Fruit fly (Drosophila melanogaster): ENCODE results near the gene loco.

loco gene

dm6 chr3R:22664274-22664673 is 25.1 kb upstream of the loco start (continued):
- TF ChIP-seq hkb (optimal IDR thresholded peaks at IDR 0.05) (no peak), hkb (GFP tag; IDR thresholded peaks at IDR 0.05) (peak; percentile 61; the same call in 1 of the 2 replicates), lbe (GFP tag; optimal IDR thresholded peaks at IDR 0.05) (no peak), CG2875 (GFP tag; optimal IDR thresholded peaks at IDR 0.05) (peak; percentile 39), Camta (GFP tag; optimal IDR thresholded peaks at IDR 0.05) (no peak), Dref (GFP tag; IDR thresholded peaks at IDR 0.05) (no peak), zfh1 (GFP tag; IDR thresholded peaks at IDR 0.05) (peak; percentile 68; the same call in 2 of the 3 replicates), stc (GFP tag; IDR thresholded peaks at IDR 0.05) (0 out of 2 replicates have a peak, but pooled peaks have one; percentile 20), slbo (GFP tag; IDR thresholded peaks at IDR 0.05) (peak; percentile 76), grau (tag; optimal IDR thresholded peaks at IDR 0.05) (peak; percentile 35), Rx (GFP tag; IDR thresholded peaks at IDR 0.05) (peak; percentile 61; the same call in 1 of the 2 replicates), CG16863 (GFP tag; optimal IDR thresholded peaks at IDR 0.05) (peak; percentile 18), Chrac-16 (GFP tag; optimal IDR thresholded peaks at IDR 0.05) (peak; percentile 24), CG4328 (GFP tag; optimal IDR thresholded peaks at IDR 0.05) (no peak), dimm (GFP tag; IDR thresholded peaks at IDR 0.05) (0 out of 2 replicates have a peak, but pooled peaks have one; percentile 37), seq (GFP tag; IDR thresholded peaks at IDR 0.05) (0 out of 2 replicates have a peak, but pooled peaks have one; percentile 44), CG17568 (GFP tag; optimal IDR thresholded peaks at IDR 0.05) (no peak), Sox102F (GFP tag; optimal IDR thresholded peaks at IDR 0.05) (peak; percentile 69), nmo (GFP tag; optimal IDR thresholded peaks at IDR 0.05) (peak; percentile 59), Hr3 (GFP tag; optimal IDR thresholded peaks at IDR 0.05) (peak; percentile 4), CG12236 (GFP tag; optimal IDR thresholded peaks at IDR 0.05) (peak; percentile 37), CG17328 (GFP tag; IDR thresholded peaks at IDR 0.05) (peak; percentile 60), tgo (GFP tag; IDR thresholded peaks at IDR 0.05) (no peak), CG11504 (tag; optimal IDR thresholded peaks at IDR 0.05) (peak; percentile 65), CG14014 (GFP tag; IDR thresholded peaks at IDR 0.05) (0 out of 2 replicates have a peak, but pooled peaks have one; percentile 52), ssp (GFP tag; IDR thresholded peaks at IDR 0.05) (peak; percentile 53), Hr51 (GFP tag; optimal IDR thresholded peaks at IDR 0.05) (peak in 1 of 2 experiments; percentile 39), chn (GFP tag; optimal IDR thresholded peaks at IDR 0.05) (peak; percentile 41), sens-2 (GFP tag; IDR thresholded peaks at IDR 0.05) (peak; percentile 27; the same call in 1 of the 2 replicates), ERR (GFP tag; optimal IDR thresholded peaks at IDR 0.05) (no peak), tin (GFP tag; optimal IDR thresholded peaks at IDR 0.05) (peak; percentile 27), CG18599 (GFP tag; optimal IDR thresholded peaks at IDR 0.05) (peak; percentile 47), CG7556 (GFP tag; optimal IDR thresholded peaks at IDR 0.05) (peak; percentile 34), CG14441 (GFP tag; IDR thresholded peaks at IDR 0.05) (peak; percentile 44), Blimp-1 (GFP tag; optimal IDR thresholded peaks at IDR 0.05) (peak; percentile 63), Gug (GFP tag; IDR thresholded peaks at IDR 0.05) (peak; percentile 62; the same call in 3 of the 4 replicates), CG2678 (tag; optimal IDR thresholded peaks at IDR 0.05) (peak; percentile 56), CG7839 (tag; optimal IDR thresholded peaks at IDR 0.05) (peak; percentile 54), CG2712 (tag; optimal IDR thresholded peaks at IDR 0.05) (peak; percentile 45), CG8924 (tag; optimal IDR thresholded peaks at IDR 0.05) (peak; percentile 7), CG9817 (tag; optimal IDR thresholded peaks at IDR 0.05) (peak; percentile 28), NfI (GFP tag; optimal IDR thresholded peaks at IDR 0.05) (peak; percentile 29), CG15601 (tag; optimal IDR thresholded peaks at IDR 0.05) (no peak), CG30403 (GFP tag; optimal IDR thresholded peaks at IDR 0.05) (peak; percentile 55), fd64A (GFP tag; optimal IDR thresholded peaks at IDR 0.05) (no peak), fu2 (GFP tag; optimal IDR thresholded peaks at IDR 0.05) (no peak), CG12391 (tag; optimal IDR thresholded peaks at IDR 0.05) (peak; percentile 51), chif (GFP tag; optimal IDR thresholded peaks at IDR 0.05) (peak; percentile 11 to 52), amos (GFP tag; IDR thresholded peaks at IDR 0.05; ENCODE audit: partially characterized antibody) (no peak), Six4 (GFP tag; optimal IDR thresholded peaks at IDR 0.05) (peak; percentile 10)
